5 fruit fly cellular contexts compared by ENCODE assay signal in the genomic region with DNA sequence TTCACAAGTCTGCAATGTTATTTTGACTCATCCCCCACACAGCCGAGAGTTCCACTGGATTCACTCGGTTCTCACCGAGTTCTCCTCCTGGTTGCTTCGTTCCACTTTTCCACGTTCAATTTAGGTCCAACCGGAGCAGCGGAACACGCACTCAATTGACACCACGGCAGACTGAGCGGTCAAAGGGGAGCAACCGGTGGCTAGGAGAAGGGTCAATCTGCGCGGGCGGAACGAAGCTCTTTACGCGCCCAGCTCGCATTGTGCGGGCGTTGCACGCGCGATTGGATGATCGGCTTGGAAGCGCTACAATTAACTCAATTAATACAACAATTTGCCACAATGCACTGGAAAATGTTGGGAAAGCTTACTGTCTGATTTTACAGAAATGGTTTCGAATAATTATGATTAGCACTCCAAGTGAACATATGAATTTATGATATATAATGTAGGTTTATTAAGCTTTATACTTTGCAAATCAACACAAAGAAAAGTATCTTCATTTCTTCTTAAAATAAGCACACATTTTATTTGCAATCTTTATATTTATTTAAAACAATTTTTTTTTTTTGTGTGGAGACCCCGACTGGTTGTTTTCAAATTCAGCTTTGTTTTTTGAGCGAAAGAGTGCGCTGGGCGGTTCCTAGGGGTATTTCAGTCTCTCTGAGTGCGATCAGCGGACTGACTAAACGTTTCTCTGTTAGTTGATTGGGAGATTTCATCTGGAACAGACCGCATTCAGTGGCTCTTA.
A peak's percentile ranks its signal among the peaks of the same experiment; 100 is the strongest.
TF ChIP-seq lines count a peak whose summit lies in the region.

A gene (plus strand): TSS at position 698 of the 748 bp plus-strand sequence.

- TF ChIP-seq CTCF in whole organism, embryonic (GFP tag; optimal IDR thresholded peaks at IDR 0.05; lab: Kevin White, UChicago): no peak

TF ChIP-seq in whole organism, adult, 20 proteins besides CTCF, POLR2A, EP300 and RAD21:
- TF ChIP-seq CG5204 (GFP tag; optimal IDR thresholded peaks at IDR 0.05; lab: Kevin White, UChicago) (peak; percentile 39), CG7101 (tag; optimal IDR thresholded peaks at IDR 0.05; lab: Kevin White, UChicago) (peak; percentile 25), CG14711 (tag; optimal IDR thresholded peaks at IDR 0.05; lab: Kevin White, UChicago) (peak; percentile 14), CG11617 (GFP tag; optimal IDR thresholded peaks at IDR 0.05; lab: Kevin White, UChicago) (peak; percentile 21), CG12768 (GFP tag; optimal IDR thresholded peaks at IDR 0.05; lab: Kevin White, UChicago) (no peak), toe (GFP tag; optimal IDR thresholded peaks at IDR 0.05; lab: Kevin White, UChicago) (peak; percentile 27), bab1 (GFP tag; optimal IDR thresholded peaks at IDR 0.05; lab: Kevin White, UChicago) (no peak), CG33017 (tag; optimal IDR thresholded peaks at IDR 0.05; lab: Kevin White, UChicago) (peak; percentile 38), cnc (optimal IDR thresholded peaks at IDR 0.05; lab: Kevin White, UChicago) (no peak)

TF ChIP-seq in whole organism, embryonic, 481 proteins besides CTCF, POLR2A, EP300 and RAD21 (continues in another document):
- TF ChIP-seq row (GFP tag; IDR thresholded peaks at IDR 0.05; lab: Robert Waterston, UW) (peak; percentile 56), CG14050 (GFP tag; IDR thresholded peaks at IDR 0.05; lab: Robert Waterston, UW) (no peak), CG6765 (GFP tag; optimal IDR thresholded peaks at IDR 0.05; lab: Kevin White, UChicago) (peak; percentile 7), wdn (GFP tag; IDR thresholded peaks at IDR 0.05; lab: Robert Waterston, UW) (0 out of 2 replicates have a peak, but pooled peaks have one; percentile 5), CG18599 (GFP tag; optimal IDR thresholded peaks at IDR 0.05; lab: Kevin White, UChicago) (peak; percentile 59), z (GFP tag; IDR thresholded peaks at IDR 0.05; lab: Robert Waterston, UW) (peak; percentile 68), HLH4C (GFP tag; IDR thresholded peaks at IDR 0.05; lab: Robert Waterston, UW; ENCODE audit: partially characterized antibody) (no peak), E2f1 (GFP tag; IDR thresholded peaks at IDR 0.05; lab: Robert Waterston, UW) (0 out of 2 replicates have a peak, but pooled peaks have one; percentile 35), lmd (GFP tag; IDR thresholded peaks at IDR 0.05; lab: Robert Waterston, UW) (peak; percentile 27; the same call in 1 of the 2 replicates), Rfx (GFP tag; IDR thresholded peaks at IDR 0.05; lab: Robert Waterston, UW) (peak; percentile 42), Rx (GFP tag; IDR thresholded peaks at IDR 0.05; lab: Robert Waterston, UW) (no peak), nmo (GFP tag; optimal IDR thresholded peaks at IDR 0.05; lab: Kevin White, UChicago) (peak; percentile 10), CG11695 (GFP tag; IDR thresholded peaks at IDR 0.05; lab: Robert Waterston, UW) (0 out of 3 replicates have a peak, but pooled peaks have one; percentile 6), cwo (GFP tag; optimal IDR thresholded peaks at IDR 0.05; lab: Kevin White, UChicago) (peak; percentile 44), cato (GFP tag; optimal IDR thresholded peaks at IDR 0.05; lab: Kevin White, UChicago; ENCODE audit: borderline replicate concordance) (no peak), Abd-B (GFP tag; optimal IDR thresholded peaks at IDR 0.05; lab: Kevin White, UChicago) (peak; percentile 9), her (GFP tag; optimal IDR thresholded peaks at IDR 0.05; lab: Kevin White, UChicago) (no peak)

TF ChIP-seq in whole organism, prepupa, 60 proteins besides CTCF, POLR2A, EP300 and RAD21 (continues in another document):
- TF ChIP-seq dsx (GFP tag; optimal IDR thresholded peaks at IDR 0.05; lab: Kevin White, UChicago; ENCODE audit: poor library complexity, severe bottlenecking) (no peak), CG11762 (GFP tag; optimal IDR thresholded peaks at IDR 0.05; lab: Kevin White, UChicago; ENCODE audit: insufficient read depth) (no peak), Hr38 (GFP tag; optimal IDR thresholded peaks at IDR 0.05; lab: Kevin White, UChicago) (no peak), Lpt (GFP tag; optimal IDR thresholded peaks at IDR 0.05; lab: Kevin White, UChicago) (no peak), lz (GFP tag; optimal IDR thresholded peaks at IDR 0.05; lab: Kevin White, UChicago) (no peak), CG9139 (GFP tag; optimal IDR thresholded peaks at IDR 0.05; lab: Kevin White, UChicago) (no peak), Gug (GFP tag; IDR thresholded peaks at IDR 0.05; lab: Robert Waterston, UW) (no peak), CG6276 (GFP tag; optimal IDR thresholded peaks at IDR 0.05; lab: Kevin White, UChicago) (peak; percentile 32), pdm3 (GFP tag; optimal IDR thresholded peaks at IDR 0.05; lab: Kevin White, UChicago) (peak; percentile 9), CG3919 (GFP tag; optimal IDR thresholded peaks at IDR 0.05; lab: Kevin White, UChicago) (peak; percentile 25), CG3032 (tag; optimal IDR thresholded peaks at IDR 0.05; lab: Kevin White, UChicago) (no peak), Hr39 (GFP tag; optimal IDR thresholded peaks at IDR 0.05; lab: Kevin White, UChicago) (no peak), fkh (GFP tag; optimal IDR thresholded peaks at IDR 0.05; lab: Kevin White, UChicago) (no peak), OdsH (GFP tag; optimal IDR thresholded peaks at IDR 0.05; lab: Kevin White, UChicago) (no peak), vri (GFP tag; optimal IDR thresholded peaks at IDR 0.05; lab: Kevin White, UChicago) (no peak), dac (GFP tag; optimal IDR thresholded peaks at IDR 0.05; lab: Kevin White, UChicago) (no peak), fd85E (GFP tag; optimal IDR thresholded peaks at IDR 0.05; lab: Kevin White, UChicago) (no peak), salr (GFP tag; optimal IDR thresholded peaks at IDR 0.05; lab: Kevin White, UChicago) (no peak), Eip75B (GFP tag; optimal IDR thresholded peaks at IDR 0.05; lab: Kevin White, UChicago) (no peak)

TF ChIP-seq in whole organism, pupa, 21 proteins besides CTCF, POLR2A, EP300 and RAD21:
- TF ChIP-seq CG17806 (tag; optimal IDR thresholded peaks at IDR 0.05; lab: Kevin White, UChicago): no peak
- no peak for TF ChIP-seq Pif1A (GFP tag; optimal IDR thresholded peaks at IDR 0.05; lab: Kevin White, UChicago)
- peak; percentile 42 for TF ChIP-seq CG15710 (tag; optimal IDR thresholded peaks at IDR 0.05; lab: Kevin White, UChicago)
- peak; percentile 44; the same call in 1 of the 2 replicates for TF ChIP-seq CG32121 (GFP tag; IDR thresholded peaks at IDR 0.05; lab: Robert Waterston, UW)
- TF ChIP-seq CG8159 (tag; optimal IDR thresholded peaks at IDR 0.05; lab: Kevin White, UChicago): peak; percentile 61
- TF ChIP-seq Ets98B (GFP tag; IDR thresholded peaks at IDR 0.05; lab: Robert Waterston, UW): no peak
- TF ChIP-seq CG12605 (GFP tag; IDR thresholded peaks at IDR 0.05; lab: Robert Waterston, UW): no peak
- TF ChIP-seq fd96Ca (GFP tag; IDR thresholded peaks at IDR 0.05; lab: Robert Waterston, UW): no peak

TF ChIP-seq in whole organism, wandering third instar larva, 38 proteins besides CTCF, POLR2A, EP300 and RAD21:
- TF ChIP-seq rgr (GFP tag; optimal IDR thresholded peaks at IDR 0.05; lab: Kevin White, UChicago): peak; percentile 33
- TF ChIP-seq Dif (GFP tag; optimal IDR thresholded peaks at IDR 0.05; lab: Kevin White, UChicago; ENCODE audit: partially characterized antibody): no peak
- peak; percentile 6 for TF ChIP-seq br (GFP tag; optimal IDR thresholded peaks at IDR 0.05; lab: Kevin White, UChicago)
- no peak for TF ChIP-seq Hnf4 (GFP tag; optimal IDR thresholded peaks at IDR 0.05; lab: Kevin White, UChicago)
- TF ChIP-seq psq (GFP tag; optimal IDR thresholded peaks at IDR 0.05; lab: Kevin White, UChicago): peak; percentile 16
- TF ChIP-seq brk (GFP tag; optimal IDR thresholded peaks at IDR 0.05; lab: Kevin White, UChicago): no peak
TF ChIP-seq in whole organism, wandering third instar larva: peak in this region for 3.
